Worm (Caenorhabditis elegans): Measurements from ENCODE around the gene F39F10.4.

DNA sequence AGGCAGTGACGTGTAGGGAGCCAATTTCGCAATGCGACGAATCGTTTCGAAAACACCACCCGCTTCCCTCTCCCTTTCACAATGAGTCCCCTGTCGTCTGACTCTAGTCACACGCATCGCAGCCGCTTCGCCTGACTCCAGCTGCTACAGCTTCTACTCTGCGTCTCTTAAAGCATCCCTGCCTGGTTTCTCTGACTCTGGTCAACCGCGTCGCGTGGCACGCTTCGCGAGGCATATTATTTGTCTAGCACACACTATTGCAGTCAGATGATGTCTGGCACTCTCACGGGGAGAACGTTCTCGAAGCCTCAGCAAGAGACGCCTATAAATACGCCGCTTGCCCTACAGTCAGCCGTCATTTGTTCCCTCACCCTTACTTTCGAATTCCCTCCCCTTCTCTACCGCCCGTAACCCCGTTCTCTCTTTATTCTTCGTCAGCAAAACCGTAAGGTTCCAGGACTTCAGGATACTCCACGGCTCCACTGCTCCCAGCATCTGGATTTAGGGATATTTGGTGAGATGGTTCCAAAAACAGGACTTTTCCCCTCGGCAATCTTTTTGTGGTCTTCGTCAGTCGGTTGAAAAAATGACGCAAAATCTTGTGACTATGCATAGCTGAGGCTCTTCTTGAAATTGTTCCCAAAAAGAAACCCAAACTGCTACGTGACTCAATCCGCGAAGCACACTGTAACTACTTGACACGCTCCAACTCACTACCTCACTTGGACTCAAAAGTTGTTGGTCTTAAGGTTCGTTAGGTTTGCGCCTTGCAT lies 26.2 kb upstream of the F39F10.4 start:
- TF ChIP-seq ztf-11 (tag; optimal IDR thresholded peaks at IDR 0.05) (no peak), ama-1 (optimal IDR thresholded peaks at IDR 0.05) (peak; percentile 100), unc-39 (tag; optimal IDR thresholded peaks at IDR 0.05) (no peak), dve-1 (tag; optimal IDR thresholded peaks at IDR 0.05; ENCODE audit: insufficient read depth) (peak; percentile 99), nhr-77 (tag; optimal IDR thresholded peaks at IDR 0.05) (peak; percentile 77)

Measured in whole organism, L4 larva.